Worm (Caenorhabditis elegans): ENCODE data around the gene gasr-8.

The gasr-8 gene

DNA sequence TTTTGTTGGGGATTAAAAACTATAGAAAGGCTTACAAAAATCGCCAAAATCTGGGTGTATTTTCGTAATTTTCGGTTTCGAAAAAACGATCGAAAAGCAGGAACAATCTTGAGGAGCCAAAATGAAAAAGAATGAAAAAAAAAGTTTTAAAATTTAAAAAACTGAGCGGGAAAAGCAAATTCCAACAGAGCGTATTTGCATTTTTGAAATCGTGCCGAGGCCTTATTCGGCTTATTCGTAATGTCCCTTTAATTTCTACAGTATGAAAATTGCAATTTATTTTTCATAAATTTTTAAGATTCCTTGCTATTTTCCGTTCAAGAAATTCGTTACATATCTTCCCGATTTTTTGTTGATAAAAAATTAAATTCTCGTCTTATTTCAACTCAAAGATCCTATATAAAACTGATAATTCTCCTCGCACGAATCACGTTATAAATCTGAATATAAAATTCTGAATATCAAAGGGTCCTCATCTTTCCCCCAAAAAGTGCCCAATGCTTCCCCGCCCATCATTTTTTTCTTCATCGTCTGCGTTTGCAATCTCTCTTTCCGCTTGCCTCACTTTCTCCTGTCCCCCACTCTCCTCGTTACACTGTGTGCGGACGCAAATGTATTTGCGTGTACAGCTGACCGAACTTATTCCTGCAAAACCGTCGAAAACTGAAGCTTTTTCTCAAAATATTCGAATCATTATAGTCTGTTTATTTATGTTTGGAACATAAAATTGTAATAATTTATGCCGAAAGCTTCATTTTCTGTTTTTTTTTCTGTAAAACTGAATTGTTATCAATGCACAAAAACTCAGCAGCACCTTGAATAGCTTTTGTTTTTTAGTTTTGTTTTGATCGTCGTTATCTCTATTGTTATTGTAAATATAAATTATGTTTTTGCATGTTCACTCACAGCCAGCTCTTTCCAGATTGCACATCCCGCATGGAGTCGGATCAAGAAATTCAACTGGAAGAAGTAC is 42.8 kb upstream of the gasr-8 start, which contains the start of the genes rfc-1 and pmp-3 (continued):
- no peak for TF ChIP-seq ceh-27 (GFP tag; optimal IDR thresholded peaks at IDR 0.05)
- peak; percentile 87 for TF ChIP-seq lsl-1 (GFP tag; optimal IDR thresholded peaks at IDR 0.05)
- peak; percentile 88 for TF ChIP-seq madf-6 (GFP tag; IDR thresholded peaks at IDR 0.05)
- TF ChIP-seq K11D2.4 (GFP tag; IDR thresholded peaks at IDR 0.05), result no peak
- TF ChIP-seq egrh-3 (GFP tag; IDR thresholded peaks at IDR 0.05), result no peak
- no peak for TF ChIP-seq zfh-2 (GFP tag; conservative IDR thresholded peaks at IDR 0.05)
- TF ChIP-seq K12H6.12 (tag; optimal IDR thresholded peaks at IDR 0.05), result no peak
- no peak for TF ChIP-seq nfyb-1 (GFP tag; IDR thresholded peaks at IDR 0.05)
- no peak for TF ChIP-seq nhr-80 (tag; optimal IDR thresholded peaks at IDR 0.05)
- TF ChIP-seq Y95B8A.8 (GFP tag; IDR thresholded peaks at IDR 0.05), result no peak
- no peak for TF ChIP-seq tbp1 (GFP tag; optimal IDR thresholded peaks at IDR 0.05)
- TF ChIP-seq B0261.1 (tag; optimal IDR thresholded peaks at IDR 0.05), result no peak
- TF ChIP-seq snpc-1.1 (tag; optimal IDR thresholded peaks at IDR 0.05; ENCODE audit: insufficient read depth), result peak; percentile 56
- no peak for TF ChIP-seq Y56A3A.18 (GFP tag; IDR thresholded peaks at IDR 0.05)
- TF ChIP-seq F49E8.2 (tag; optimal IDR thresholded peaks at IDR 0.05; ENCODE audit: insufficient read depth), result peak; percentile 69
- TF ChIP-seq F37B4.10 (GFP tag; IDR thresholded peaks at IDR 0.05), result no peak
- TF ChIP-seq gei-17 (GFP tag; optimal IDR thresholded peaks at IDR 0.05), result no peak
- no peak for TF ChIP-seq somi-1 (GFP tag; optimal IDR thresholded peaks at IDR 0.05)
- TF ChIP-seq atf-7 (tag; optimal IDR thresholded peaks at IDR 0.05), result no peak
- TF ChIP-seq let-526 (GFP tag; IDR thresholded peaks at IDR 0.05), result no peak
- no peak for TF ChIP-seq nfya-2 (GFP tag; IDR thresholded peaks at IDR 0.05)
- no peak for TF ChIP-seq sptf-2 (GFP tag; optimal IDR thresholded peaks at IDR 0.05)
- no peak for TF ChIP-seq snpc-3.4 (tag; optimal IDR thresholded peaks at IDR 0.05)
- TF ChIP-seq nhr-120 (GFP tag; IDR thresholded peaks at IDR 0.05), result no peak
- no peak for TF ChIP-seq attf-6 (GFP tag; IDR thresholded peaks at IDR 0.05)
- TF ChIP-seq F52B5.7 (tag; optimal IDR thresholded peaks at IDR 0.05), result no peak
- no peak for TF ChIP-seq nhr-27 (tag; optimal IDR thresholded peaks at IDR 0.05)
- TF ChIP-seq unc-62 (GFP tag; optimal IDR thresholded peaks at IDR 0.05), result no peak
- no peak for TF ChIP-seq akir-1 (GFP tag; optimal IDR thresholded peaks at IDR 0.05)
- TF ChIP-seq egl-44 (GFP tag; IDR thresholded peaks at IDR 0.05), result no peak

DNA sequence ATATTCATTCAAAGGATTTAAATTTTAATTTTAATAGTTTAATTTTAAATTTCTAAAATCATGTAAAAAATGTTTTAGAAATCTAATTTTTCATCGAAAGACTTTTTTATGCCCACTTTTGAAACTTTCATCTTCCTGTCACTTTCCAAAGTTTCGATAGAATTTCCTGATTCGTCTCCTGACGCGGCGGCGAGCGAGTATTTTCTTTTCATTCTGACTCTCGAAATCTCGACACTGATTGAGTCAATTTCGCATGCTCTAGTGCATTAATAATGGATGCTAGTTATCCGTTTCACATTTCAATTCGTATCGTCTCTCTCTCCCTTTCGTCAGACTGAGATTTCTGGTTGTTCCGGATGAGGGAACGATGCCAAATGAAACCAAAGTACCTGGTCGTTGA is 40.1 kb upstream of the gasr-8 start:
- no peak for TF ChIP-seq dpl-1 (GFP tag; optimal IDR thresholded peaks at IDR 0.05)
- TF ChIP-seq mcd-1 (GFP tag; IDR thresholded peaks at IDR 0.05), result no peak
- TF ChIP-seq attf-3 (GFP tag; conservative IDR thresholded peaks at IDR 0.05), result no peak
- no peak for TF ChIP-seq athp-1 (tag; optimal IDR thresholded peaks at IDR 0.05)
- no peak for TF ChIP-seq bed-1 (GFP tag; IDR thresholded peaks at IDR 0.05)
- TF ChIP-seq C17E4.6 (GFP tag; IDR thresholded peaks at IDR 0.05), result no peak
- TF ChIP-seq nhr-90 (tag; optimal IDR thresholded peaks at IDR 0.05), result no peak
- TF ChIP-seq xnd-1 (tag; optimal IDR thresholded peaks at IDR 0.05), result no peak
- no peak for TF ChIP-seq rpc-1 (optimal IDR thresholded peaks at IDR 0.05)
- TF ChIP-seq rpc-1 (tag; optimal IDR thresholded peaks at IDR 0.05), result no peak
- no peak for TF ChIP-seq rec-8 (tag; optimal IDR thresholded peaks at IDR 0.05)
- no peak for TF ChIP-seq ztf-28 (GFP tag; IDR thresholded peaks at IDR 0.05)
- TF ChIP-seq Y53F4B.3 (GFP tag; IDR thresholded peaks at IDR 0.05), result no peak
